Worm (Caenorhabditis elegans): ENCODE measurements around the gene cit-1.1.

DNA sequence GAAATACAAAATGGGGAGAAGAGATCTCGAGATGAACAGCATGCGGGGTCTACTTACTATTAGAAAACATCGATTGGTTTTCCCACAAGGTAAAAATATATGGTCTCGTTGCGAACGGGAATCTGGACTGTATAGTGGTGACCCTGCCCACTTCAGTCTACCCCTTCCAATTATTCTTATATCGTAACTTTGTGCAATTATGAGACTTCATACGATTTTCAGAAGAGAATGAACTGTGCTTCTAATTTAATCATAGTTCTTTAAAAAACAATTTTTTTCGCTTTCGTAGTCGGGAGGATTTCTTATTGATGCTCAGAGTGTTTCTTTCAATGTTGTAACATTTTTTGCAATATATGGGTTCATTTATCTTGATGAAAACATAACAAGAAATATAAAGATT lies 37.6 kb downstream of the cit-1.1 start, which contains the start of gene F54H12.5:
- no peak for TF ChIP-seq W03F9.2 (tag; optimal IDR thresholded peaks at IDR 0.05)
- TF ChIP-seq him-1 (tag; optimal IDR thresholded peaks at IDR 0.05), result no peak
